Fruit fly (Drosophila melanogaster): Measurements from ENCODE around the gene disp.

The disp gene

DNA sequence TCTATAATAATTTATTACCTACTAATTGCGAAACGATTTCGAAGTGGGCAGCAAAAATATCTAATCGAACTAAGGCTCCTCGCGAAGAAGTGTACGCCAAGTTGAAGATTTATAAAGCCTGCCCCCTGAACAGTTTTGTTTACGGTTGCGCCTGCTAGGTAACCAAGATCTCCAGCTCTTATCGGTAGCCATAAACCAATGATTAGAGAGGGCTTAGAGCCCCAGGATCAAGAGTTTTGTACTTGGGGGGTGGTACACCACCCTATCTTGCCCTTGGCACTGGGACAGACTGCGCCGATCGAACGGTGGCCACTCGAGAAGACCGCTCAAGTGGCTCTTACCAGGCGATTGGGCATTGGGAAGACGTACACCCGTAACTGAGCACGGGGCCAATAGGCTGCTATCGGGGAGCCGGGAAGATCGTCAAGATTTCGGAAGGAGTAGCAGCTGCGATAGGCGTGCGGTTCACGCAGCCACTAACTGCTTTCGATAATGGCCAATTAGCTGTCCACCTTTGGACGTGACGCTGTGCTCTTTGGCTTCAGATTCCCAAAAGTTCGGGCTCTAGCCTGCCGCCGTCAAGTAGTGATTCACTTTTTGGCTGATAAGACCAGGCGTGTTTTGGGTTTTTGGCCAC lies 23.6 kb downstream of the disp start (continued):
- peak; percentile 85 for TF ChIP-seq Hey (tag; optimal IDR thresholded peaks at IDR 0.05)
- peak; percentile 58 for TF ChIP-seq vnd (GFP tag; IDR thresholded peaks at IDR 0.05; ENCODE audit: partially characterized antibody)
- no peak for TF ChIP-seq Dbx (GFP tag; IDR thresholded peaks at IDR 0.05)
- TF ChIP-seq sug (tag; optimal IDR thresholded peaks at IDR 0.05): peak; percentile 96
- TF ChIP-seq CrebB (tag; optimal IDR thresholded peaks at IDR 0.05): no peak
- 0 out of 2 replicates have a peak, but pooled peaks have one; percentile 10 for TF ChIP-seq NFAT (GFP tag; IDR thresholded peaks at IDR 0.05)
- TF ChIP-seq CG10543 (GFP tag; optimal IDR thresholded peaks at IDR 0.05): peak; percentile 21
- peak; percentile 70 for TF ChIP-seq cwo (GFP tag; optimal IDR thresholded peaks at IDR 0.05)

DNA sequence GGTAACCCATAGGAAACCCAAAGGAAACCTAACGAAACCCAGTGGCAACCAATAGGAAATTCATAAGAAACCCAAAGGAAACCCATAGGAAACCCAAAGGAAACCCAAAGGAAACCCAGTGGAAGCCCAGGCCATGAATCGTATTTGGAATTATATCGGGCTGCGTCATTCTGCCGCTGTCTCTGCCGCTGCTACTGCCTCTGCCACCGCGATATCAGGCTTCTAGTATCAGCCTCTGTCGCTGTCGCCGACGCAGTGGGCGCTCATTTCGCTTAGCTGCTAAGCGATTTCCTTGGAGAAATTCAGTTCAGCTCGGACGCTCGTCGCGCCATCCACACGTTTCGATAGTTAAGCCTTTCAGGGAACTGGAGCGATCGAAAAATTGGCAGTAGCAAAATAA lies 24.8 kb downstream of the disp start, which contains the start of gene CG1208:
Gene CG1208, plus strand, starts transcription at position 301 of the 400 bp plus-strand sequence.
- TF ChIP-seq CHES-1-like (GFP tag; optimal IDR thresholded peaks at IDR 0.05): no peak
- TF ChIP-seq Adf1 (GFP tag; IDR thresholded peaks at IDR 0.05): peak; percentile 86
- TF ChIP-seq pho (GFP tag; optimal IDR thresholded peaks at IDR 0.05): no peak
- 0 out of 2 replicates have a peak, but pooled peaks have one; percentile 5 for TF ChIP-seq NFAT (GFP tag; IDR thresholded peaks at IDR 0.05)
- TF ChIP-seq sug (tag; optimal IDR thresholded peaks at IDR 0.05): peak; percentile 2
- no peak for TF ChIP-seq sqz (GFP tag; optimal IDR thresholded peaks at IDR 0.05)
- TF ChIP-seq CG6654 (GFP tag; optimal IDR thresholded peaks at IDR 0.05): no peak

DNA sequence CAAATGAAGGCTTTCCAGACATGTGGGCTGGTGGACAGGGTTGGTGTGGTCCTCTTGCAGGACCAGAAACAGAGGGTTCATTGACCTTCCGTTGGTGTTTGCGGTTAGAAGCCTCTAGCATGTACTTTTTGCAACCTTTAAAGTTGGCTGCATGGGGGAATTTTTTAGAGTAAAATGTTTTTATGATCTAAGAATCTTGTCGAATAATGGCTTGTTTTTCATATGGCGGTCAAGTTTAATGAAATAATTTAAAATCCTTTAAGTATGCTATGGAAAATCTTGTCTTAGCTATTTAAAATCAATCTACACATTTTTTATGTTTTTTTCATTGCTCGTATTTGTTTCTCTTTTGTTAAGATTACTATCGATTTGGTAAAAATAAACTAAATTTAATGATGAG lies 26.3 kb downstream of the disp start, which contains the start of gene glob3:
Gene glob3, plus strand, starts transcription at position 301 of the 400 bp plus-strand sequence.
- TF ChIP-seq crp (GFP tag; optimal IDR thresholded peaks at IDR 0.05): no peak
- no peak for TF ChIP-seq exex (tag; optimal IDR thresholded peaks at IDR 0.05)
- TF ChIP-seq Hr39 (optimal IDR thresholded peaks at IDR 0.05): no peak
- no peak for TF ChIP-seq hkb (optimal IDR thresholded peaks at IDR 0.05)
- TF ChIP-seq hkb (GFP tag; IDR thresholded peaks at IDR 0.05): no peak
- no peak for TF ChIP-seq CG3065 (GFP tag; optimal IDR thresholded peaks at IDR 0.05)
- no peak for TF ChIP-seq CG2678 (tag; optimal IDR thresholded peaks at IDR 0.05)
- TF ChIP-seq Oli (tag; optimal IDR thresholded peaks at IDR 0.05): no peak
- no peak for TF ChIP-seq CG10431 (GFP tag; optimal IDR thresholded peaks at IDR 0.05)
- TF ChIP-seq CG17612 (GFP tag; IDR thresholded peaks at IDR 0.05): no peak
- TF ChIP-seq Sry-β (GFP tag; optimal IDR thresholded peaks at IDR 0.05): no peak
- TF ChIP-seq CG10543 (GFP tag; optimal IDR thresholded peaks at IDR 0.05): no peak
- no peak for TF ChIP-seq Gug (GFP tag; IDR thresholded peaks at IDR 0.05)
- TF ChIP-seq CG6654 (GFP tag; optimal IDR thresholded peaks at IDR 0.05): no peak
- TF ChIP-seq jigr1 (GFP tag; IDR thresholded peaks at IDR 0.05): no peak
- no peak for TF ChIP-seq CG4282 (GFP tag; optimal IDR thresholded peaks at IDR 0.05)

DNA sequence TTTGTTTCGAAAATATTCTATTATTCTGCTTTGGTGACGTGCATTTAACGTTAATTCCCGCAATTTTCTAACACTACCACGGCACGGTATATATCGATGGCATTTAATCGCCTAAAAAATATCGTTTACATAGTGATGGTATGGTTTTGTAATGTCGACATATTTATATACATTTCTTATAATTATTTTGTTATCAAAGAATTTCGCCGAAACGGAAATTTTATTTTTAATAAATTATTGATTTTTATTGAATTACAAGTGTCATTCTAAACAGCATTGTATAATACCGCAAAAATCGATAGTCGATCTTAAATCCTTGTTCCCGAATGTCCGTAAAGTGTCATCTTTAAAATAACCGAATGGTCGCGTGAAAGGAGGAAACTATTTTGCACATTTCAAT lies 31.7 kb downstream of the disp start, which contains the start of the genes Sec20 and dgrn:
Gene Sec20, minus strand, starts transcription at position 77 of the 400 bp plus-strand sequence.
Gene dgrn, plus strand, starts transcription at position 160 of the 400 bp plus-strand sequence.
- TF ChIP-seq psq (GFP tag; optimal IDR thresholded peaks at IDR 0.05) (peak; percentile 35), nerfin-1 (tag; optimal IDR thresholded peaks at IDR 0.05) (peak; percentile 60), H2.0 (GFP tag; IDR thresholded peaks at IDR 0.05) (peak; percentile 41; the same call in 1 of the 2 replicates), disco-r (GFP tag; optimal IDR thresholded peaks at IDR 0.05) (no peak), her (GFP tag; optimal IDR thresholded peaks at IDR 0.05) (no peak), CG8765 (GFP tag; IDR thresholded peaks at IDR 0.05) (no peak), NK7.1 (GFP tag; optimal IDR thresholded peaks at IDR 0.05) (no peak), trh (GFP tag; optimal IDR thresholded peaks at IDR 0.05) (no peak), CG11504 (tag; optimal IDR thresholded peaks at IDR 0.05) (no peak), Ada2b (GFP tag; IDR thresholded peaks at IDR 0.05) (peak; percentile 33; the same call in 1 of the 2 replicates), CG11398 (GFP tag; optimal IDR thresholded peaks at IDR 0.05) (no peak), CG7928 (GFP tag; optimal IDR thresholded peaks at IDR 0.05) (no peak), inv (GFP tag; IDR thresholded peaks at IDR 0.05; ENCODE audit: partially characterized antibody) (peak; percentile 96), seq (GFP tag; IDR thresholded peaks at IDR 0.05) (no peak), Bgb (GFP tag; IDR thresholded peaks at IDR 0.05; ENCODE audit: partially characterized antibody) (peak; percentile 95), HHEX (GFP tag; optimal IDR thresholded peaks at IDR 0.05) (peak; percentile 7), sc (optimal IDR thresholded peaks at IDR 0.05) (no peak), sc (GFP tag; optimal IDR thresholded peaks at IDR 0.05) (peak; percentile 30), CG10431 (GFP tag; optimal IDR thresholded peaks at IDR 0.05) (no peak), Awh (GFP tag; IDR thresholded peaks at IDR 0.05) (no peak), slou (GFP tag; optimal IDR thresholded peaks at IDR 0.05) (peak; percentile 59)

Measured in whole organism, embryonic.